Worm (Caenorhabditis elegans): ENCODE results near the gene arx-4.
A peak's percentile ranks its signal among the peaks of the same experiment; 100 is the strongest.

arx-4 gene

ce11 chrIII:845485-845884, 16.6 kb upstream of the arx-4 start, which contains the start of gene K02F3.2 (continued):
- TF ChIP-seq lir-3 (tag; optimal IDR thresholded peaks at IDR 0.05) (no peak), dpl-1 (GFP tag; optimal IDR thresholded peaks at IDR 0.05) (peak; percentile 86)

- TF ChIP-seq hlh-11 (tag; optimal IDR thresholded peaks at IDR 0.05) (no peak), dmd-8 (GFP tag; IDR thresholded peaks at IDR 0.05) (no peak), gei-8 (GFP tag; optimal IDR thresholded peaks at IDR 0.05) (no peak), F26F4.8 (GFP tag; conservative IDR thresholded peaks at IDR 0.05) (no peak), Y75B8A.6 (GFP tag; IDR thresholded peaks at IDR 0.05) (no peak), lin-38 (GFP tag; IDR thresholded peaks at IDR 0.05) (peak; percentile 39; the same call in 1 of the 2 replicates), saeg-2 (GFP tag; IDR thresholded peaks at IDR 0.05) (no peak), egl-27 (tag; optimal IDR thresholded peaks at IDR 0.05) (no peak), hlh-30 (tag; optimal IDR thresholded peaks at IDR 0.05; ENCODE audit: insufficient read depth) (no peak), Y48G9A.11 (GFP tag; IDR thresholded peaks at IDR 0.05) (peak; percentile 30; the same call in 1 of the 2 replicates), T26A8.4 (GFP tag; IDR thresholded peaks at IDR 0.05) (no peak)
Measured at ce11 chrIII:852296-852695, 9.8 kb upstream of the arx-4 start, which contains the start of gene moma-1. Gene moma-1, minus strand, starts transcription at chrIII:852396.

- TF ChIP-seq ztf-11 (tag; optimal IDR thresholded peaks at IDR 0.05) (no peak), unc-130 (GFP tag; optimal IDR thresholded peaks at IDR 0.05) (no peak), nhr-41 (GFP tag; IDR thresholded peaks at IDR 0.05) (no peak), spr-3 (GFP tag; optimal IDR thresholded peaks at IDR 0.05) (no peak), zfp-2 (tag; optimal IDR thresholded peaks at IDR 0.05) (no peak), zfp-3 (GFP tag; conservative IDR thresholded peaks at IDR 0.05) (no peak), lim-7 (GFP tag; IDR thresholded peaks at IDR 0.05) (peak; percentile 18; the same call in 1 of the 2 replicates), fkh-10 (GFP tag; optimal IDR thresholded peaks at IDR 0.05) (no peak), ceh-28 (tag; optimal IDR thresholded peaks at IDR 0.05) (no peak), unc-62 (GFP tag; optimal IDR thresholded peaks at IDR 0.05 in 1 of 2) (peak in 1 of 2 experiments; percentile 74), unc-62 (tag; optimal IDR thresholded peaks at IDR 0.05) (no peak), T26A8.4 (GFP tag; IDR thresholded peaks at IDR 0.05) (no peak), dmd-8 (GFP tag; IDR thresholded peaks at IDR 0.05) (no peak), ceh-32 (tag; optimal IDR thresholded peaks at IDR 0.05; ENCODE audit: poor library complexity) (no peak), nhr-11 (tag; optimal IDR thresholded peaks at IDR 0.05) (no peak), F44E2.7 (GFP tag; IDR thresholded peaks at IDR 0.05) (no peak), tra-1 (GFP tag; IDR thresholded peaks at IDR 0.05) (no peak), pqm-1 (tag; optimal IDR thresholded peaks at IDR 0.05) (no peak), nhr-10 (tag; optimal IDR thresholded peaks at IDR 0.05) (no peak), egl-27 (tag; optimal IDR thresholded peaks at IDR 0.05) (no peak), nhr-237 (tag; optimal IDR thresholded peaks at IDR 0.05) (no peak), F26F4.8 (GFP tag; conservative IDR thresholded peaks at IDR 0.05) (no peak), set-16 (GFP tag; IDR thresholded peaks at IDR 0.05) (peak; percentile 94), nhr-111 (GFP tag; optimal IDR thresholded peaks at IDR 0.05) (no peak), Y48G9A.11 (GFP tag; IDR thresholded peaks at IDR 0.05) (no peak), ZK337.2 (GFP tag; IDR thresholded peaks at IDR 0.05) (0 out of 2 replicates have a peak, but pooled peaks have one; percentile 20), madf-5 (GFP tag; IDR thresholded peaks at IDR 0.05) (0 out of 4 replicates have a peak, but pooled peaks of 1 of the 2 experiments have one; percentile 14), Y105C5A.15 (GFP tag; IDR thresholded peaks at IDR 0.05) (no peak), nhr-25 (tag; optimal IDR thresholded peaks at IDR 0.05; ENCODE audit: borderline replicate concordance, insufficient read depth) (no peak), dpl-1 (GFP tag; optimal IDR thresholded peaks at IDR 0.05) (no peak), D1046.2 (GFP tag; IDR thresholded peaks at IDR 0.05) (no peak), ama-1 (optimal IDR thresholded peaks at IDR 0.05) (no peak), hlh-11 (tag; optimal IDR thresholded peaks at IDR 0.05) (no peak), lir-3 (tag; optimal IDR thresholded peaks at IDR 0.05) (no peak), nhr-48 (tag; optimal IDR thresholded peaks at IDR 0.05) (no peak), dmd-6 (GFP tag; IDR thresholded peaks at IDR 0.05) (no peak), lin-39 (tag; optimal IDR thresholded peaks at IDR 0.05) (no peak), lin-15B (tag; optimal IDR thresholded peaks at IDR 0.05) (no peak), mdt-29 (GFP tag; IDR thresholded peaks at IDR 0.05) (no peak), mdl-1 (tag; optimal IDR thresholded peaks at IDR 0.05) (no peak), nhr-76 (tag; optimal IDR thresholded peaks at IDR 0.05) (no peak), ceh-82 (tag; optimal IDR thresholded peaks at IDR 0.05) (no peak)
Measured at ce11 chrIII:853414-853813, 8.7 kb upstream of the arx-4 start.
